Worm (Caenorhabditis elegans): ENCODE measurements around the gene Y27F2A.9.

DNA sequence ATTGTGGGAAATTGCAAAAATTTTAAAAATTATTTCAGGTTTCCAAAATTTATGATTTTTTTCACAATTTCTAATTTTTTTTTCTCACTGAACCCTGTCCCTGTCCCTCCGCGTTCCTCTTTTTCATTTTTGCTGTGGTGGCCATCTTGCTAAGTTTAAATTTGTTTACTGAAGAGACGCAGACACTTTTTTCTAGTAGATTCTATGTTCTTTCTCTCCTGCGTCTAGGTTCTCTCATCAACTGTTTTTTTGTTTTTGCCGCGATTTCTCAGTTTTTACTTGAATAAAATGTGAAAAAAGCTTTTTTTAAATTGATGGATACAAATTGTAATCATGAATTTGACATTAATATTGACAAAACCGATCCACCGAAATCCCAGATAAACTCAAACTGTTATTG is 17.8 kb upstream of the Y27F2A.9 start, which contains the start of gene ZC239.6:
- TF ChIP-seq snpc-4 (tag; optimal IDR thresholded peaks at IDR 0.05) (no peak), nhr-237 (tag; optimal IDR thresholded peaks at IDR 0.05) (no peak), mep-1 (tag; optimal IDR thresholded peaks at IDR 0.05) (no peak), unc-62 (GFP tag; optimal IDR thresholded peaks at IDR 0.05) (no peak), nhr-12 (tag; optimal IDR thresholded peaks at IDR 0.05) (no peak), lsy-2 (tag; optimal IDR thresholded peaks at IDR 0.05) (no peak), flh-1 (GFP tag; optimal IDR thresholded peaks at IDR 0.05) (no peak), ham-2 (GFP tag; optimal IDR thresholded peaks at IDR 0.05) (no peak)
